Worm (Caenorhabditis elegans) whole organism, L1 larva: Measurements from ENCODE around the gene H10E21.4.

Experiments used
- aly-2 ChIP-seq: fragments of 150-350 bp; optimal IDR thresholded peaks from 2 replicates; lab custom pipeline; 2014; ENCODE audit warnings: missing biosample characterization, missing genetic modification characterization
- ama-1 ChIP-seq: fragments of 150-350 bp; optimal IDR thresholded peaks from 2 replicates; lab custom pipeline; 2014
- ceh-82 ChIP-seq, 3 experiments: fragments of 150-350 bp in 1 of 3; sonication (generic microtip) in 2 of 3; optimal IDR thresholded peaks; 2 replicates each; lab custom pipeline; 2014 to 2017; ENCODE audit warnings: missing biosample characterization in 3 of 3, missing genetic modification characterization in 3 of 3
- egl-27 ChIP-seq, 2 experiments: fragments of 150-350 bp in 1 of 2; sonication (generic microtip); optimal IDR thresholded peaks; 3 replicates each; lab custom pipeline; 2017 to 2018; ENCODE audit warnings: missing biosample characterization in 2 of 2, missing genetic modification characterization in 2 of 2, missing genetic modification reagents in 2 of 2
- elt-2 ChIP-seq: sonication (generic microtip); optimal IDR thresholded peaks from 2 replicates; lab custom pipeline; 2016; ENCODE audit warnings: missing genetic modification characterization, mild to moderate bottlenecking, inconsistent platforms, missing compliant biosample characterization, missing genetic modification reagents
- hlh-17 ChIP-seq: fragments of 200-800 bp; sonication (Bioruptor generic); optimal IDR thresholded peaks from 2 replicates; lab custom pipeline; 2018; ENCODE audit warnings: missing genetic modification characterization, mild to moderate bottlenecking, missing compliant biosample characterization, moderate library complexity, borderline replicate concordance
- mdl-1 ChIP-seq, 2 experiments: fragments of 150-350 bp; optimal IDR thresholded peaks; 2 replicates each; lab custom pipeline; 2014 to 2017; ENCODE audit warnings: missing biosample characterization in 2 of 2, missing genetic modification characterization in 2 of 2, inconsistent platforms in 1 of 2
- nhr-28 ChIP-seq: fragments of 150-350 bp; optimal IDR thresholded peaks from 2 replicates; lab custom pipeline; 2014; ENCODE audit warnings: missing biosample characterization, missing genetic modification characterization
- unc-130 ChIP-seq: fragments of 150-350 bp; optimal IDR thresholded peaks from 2 replicates; lab custom pipeline; 2017; ENCODE audit warnings: missing biosample characterization, missing genetic modification characterization, inconsistent platforms
- unc-86 ChIP-seq: sonication (generic microtip); optimal IDR thresholded peaks from 2 replicates; lab custom pipeline; 2016; ENCODE audit warnings: missing genetic modification characterization, missing compliant biosample characterization
- zag-1 ChIP-seq: fragments of 150-350 bp; optimal IDR thresholded peaks from 2 replicates; lab custom pipeline; 2014; ENCODE audit warnings: missing biosample characterization, missing genetic modification characterization

ce11 chrIII:42725-43124, 23.2 kb upstream of the H10E21.4 start:
- TF ChIP-seq nhr-28 (tag; lab: Kevin White, UChicago) (no peak), mdl-1 (tag; optimal IDR thresholded peaks at IDR 0.05; lab: Kevin White, UChicago) (no peak), aly-2 (tag; lab: Kevin White, UChicago) (no peak), elt-2 (tag; lab: Kevin White, UChicago) (no peak), ama-1 (lab: Kevin White, UChicago) (no peak), ceh-82 (tag; optimal IDR thresholded peaks at IDR 0.05; lab: Kevin White, UChicago) (no peak), egl-27 (tag; optimal IDR thresholded peaks at IDR 0.05; lab: Kevin White, UChicago) (no peak), zag-1 (no peak), hlh-17 (no peak), unc-86 (no peak), unc-130 (tag; lab: Kevin White, UChicago) (no peak)
